Fruit fly (Drosophila melanogaster) whole organism, wandering third instar larva: ENCODE data around the gene CG14258.

Source experiments
- Abd-B ChIP-seq: fragments of >200 bp; optimal IDR thresholded peaks from 2 replicates; lab custom pipeline; 2017; ENCODE audit warnings: missing biosample characterization, missing genetic modification characterization
- Dfd ChIP-seq: fragments of >200 bp; optimal IDR thresholded peaks from 2 replicates; lab custom pipeline; 2017; ENCODE audit warnings: missing biosample characterization, missing genetic modification characterization
- Hnf4 ChIP-seq: fragments of 200-800 bp; sonication (Bioruptor generic); optimal IDR thresholded peaks from 2 replicates; lab custom pipeline; 2016; ENCODE audit warnings: missing biosample characterization, mild to moderate bottlenecking, missing genetic modification characterization
- Hr78 ChIP-seq: fragments of >200 bp; optimal IDR thresholded peaks from 2 replicates; lab custom pipeline; 2017; ENCODE audit warnings: missing biosample characterization, missing genetic modification characterization
- Jra ChIP-seq: sonication (Bioruptor generic); optimal IDR thresholded peaks from 2 replicates; lab custom pipeline; 2016; ENCODE audit warnings: missing biosample characterization, missing genetic modification characterization
- Sp1 ChIP-seq: fragments of 200-800 bp; sonication (Bioruptor generic); optimal IDR thresholded peaks from 3 replicates; lab custom pipeline; 2019; ENCODE audit warnings: missing biosample characterization, mild to moderate bottlenecking, missing genetic modification characterization, moderate library complexity
- br ChIP-seq: fragments of 200-800 bp; sonication (Bioruptor generic); optimal IDR thresholded peaks from 2 replicates; lab custom pipeline; 2016; ENCODE audit warnings: missing biosample characterization, missing genetic modification characterization
- brk ChIP-seq: fragments of 200-800 bp; sonication (Bioruptor generic); optimal IDR thresholded peaks from 2 replicates; lab custom pipeline; 2016; ENCODE audit warnings: missing biosample characterization, mild to moderate bottlenecking, missing genetic modification characterization
- fru ChIP-seq: fragments of 200-800 bp; sonication (Bioruptor generic); optimal IDR thresholded peaks from 3 replicates; lab custom pipeline; 2016; ENCODE audit warnings: missing biosample characterization, mild to moderate bottlenecking, missing genetic modification characterization
- h ChIP-seq: fragments of 200-800 bp; sonication (Bioruptor generic); optimal IDR thresholded peaks from 3 replicates; lab custom pipeline; 2016; ENCODE audit warnings: missing biosample characterization, mild to moderate bottlenecking, missing genetic modification characterization
- pan ChIP-seq: fragments of >200 bp; optimal IDR thresholded peaks from 2 replicates; lab custom pipeline; 2017
- psq ChIP-seq: fragments of 200-800 bp; sonication (Bioruptor generic); optimal IDR thresholded peaks from 3 replicates; lab custom pipeline; 2017; ENCODE audit warnings: missing biosample characterization, mild to moderate bottlenecking, missing genetic modification characterization, moderate library complexity
- usp ChIP-seq: fragments of >200 bp; optimal IDR thresholded peaks from 2 replicates; lab custom pipeline; 2017; ENCODE audit warnings: missing biosample characterization, missing genetic modification characterization
- woc ChIP-seq: sonication (Bioruptor generic); optimal IDR thresholded peaks from 2 replicates; lab custom pipeline; 2016; ENCODE audit warnings: missing biosample characterization, mild to moderate bottlenecking, missing genetic modification characterization

DNA sequence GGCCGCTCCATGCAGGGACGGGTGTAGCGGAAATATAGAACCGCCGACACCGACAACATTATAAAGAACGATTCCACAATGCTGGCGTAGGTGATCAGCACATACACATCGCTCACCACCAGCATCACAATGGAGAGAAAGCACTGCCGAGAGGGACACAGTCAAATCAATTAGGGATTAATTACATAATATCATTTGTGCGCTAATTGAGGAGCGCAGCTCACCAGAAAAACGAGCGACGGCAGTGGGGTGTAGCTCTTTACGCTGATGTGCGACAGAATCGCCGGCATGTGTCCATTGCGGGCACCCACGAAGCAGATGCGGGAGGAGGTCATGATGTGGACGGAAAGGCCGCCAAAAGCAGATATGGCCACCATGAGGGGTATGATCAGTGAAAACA lies 16.5 kb downstream of the CG14258 start:
- TF ChIP-seq fru (no peak), h (GFP tag; lab: Kevin White, UChicago) (no peak), Abd-B (GFP tag; lab: Kevin White, UChicago) (no peak), Sp1 (GFP tag; lab: Kevin White, UChicago) (no peak), woc (GFP tag; lab: Kevin White, UChicago) (no peak), Dfd (no peak), br (GFP tag; lab: Kevin White, UChicago) (no peak), pan (no peak), Hr78 (GFP tag; lab: Kevin White, UChicago) (no peak), brk (GFP tag; lab: Kevin White, UChicago) (no peak), Hnf4 (GFP tag; lab: Kevin White, UChicago) (no peak), Jra (no peak), usp (no peak), psq (no peak)
